Worm (Caenorhabditis elegans): Measurements from ENCODE around the gene erd-2.1.

DNA sequence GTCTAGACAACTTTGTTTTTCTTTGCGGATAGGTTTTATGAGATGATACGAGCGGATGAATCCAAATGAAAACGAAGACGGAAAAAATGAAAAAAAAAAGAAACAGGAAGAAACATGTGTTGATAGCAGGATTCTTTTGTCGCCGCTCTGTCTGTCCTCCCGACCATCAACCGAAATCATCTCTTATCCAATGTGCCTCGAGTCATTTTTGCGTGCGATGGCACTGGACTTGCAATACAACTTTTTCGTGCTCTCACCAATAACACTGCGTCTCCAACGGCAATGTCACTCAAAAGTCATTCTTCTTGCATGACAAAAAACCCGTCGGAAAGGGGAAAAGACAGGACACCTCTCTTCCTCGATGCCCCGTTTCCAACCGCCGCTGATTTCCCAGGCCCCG lies 17.7 kb upstream of the erd-2.1 start, which contains the start of gene ncs-4:
- TF ChIP-seq nhr-42 (GFP tag; IDR thresholded peaks at IDR 0.05) (no peak), fkh-10 (GFP tag; optimal IDR thresholded peaks at IDR 0.05) (no peak), hmg-1.1 (GFP tag; IDR thresholded peaks at IDR 0.05) (no peak), R02D3.7 (tag; optimal IDR thresholded peaks at IDR 0.05) (no peak), ceh-28 (tag; optimal IDR thresholded peaks at IDR 0.05) (no peak), lir-3 (tag; optimal IDR thresholded peaks at IDR 0.05) (no peak), nhr-77 (tag; optimal IDR thresholded peaks at IDR 0.05) (no peak), pqm-1 (tag; optimal IDR thresholded peaks at IDR 0.05) (no peak), lin-1 (GFP tag; IDR thresholded peaks at IDR 0.05) (no peak)

Data from whole organism, L4 larva.